Fruit fly (Drosophila melanogaster) ovary, adult (tissue): Measurements from ENCODE around the gene CG5913.

ENCODE experiments used
- CG17801 ChIP-seq: fragments of 200-800 bp; optimal IDR thresholded peaks from 2 replicates; lab custom pipeline; 2019; ENCODE audit warnings: missing biosample characterization, mild to moderate bottlenecking, missing genetic modification characterization, moderate library complexity; ENCODE audit not compliant: partially characterized antibody

The CG5913 gene

dm6 chr3R:25893272-25893671, at the start of gene CG5913:
Gene CG5913, plus strand, starts transcription at chr3R:25893495.
- TF ChIP-seq CG17801 = peak; percentile 25

dm6 chr3R:25851224-25851682, 42.0 kb upstream of the CG5913 start, which contains the start of the genes CG14545 and CG5886:
Gene CG14545, minus strand, starts transcription at chr3R:25851291.
Gene CG5886, plus strand, starts transcription at chr3R:25851632.
- no peak for TF ChIP-seq CG17801

- no peak for TF ChIP-seq CG17801
These were observed 38.5 kb upstream of the CG5913 start for dm6 chr3R:25854825-25855224.

dm6 chr3R:25855594-25856305, 37.5 kb upstream of the CG5913 start, which contains the start of gene CG5890:
Gene CG5890, plus strand, starts transcription at chr3R:25856154.
- no peak for TF ChIP-seq CG17801

DNA sequence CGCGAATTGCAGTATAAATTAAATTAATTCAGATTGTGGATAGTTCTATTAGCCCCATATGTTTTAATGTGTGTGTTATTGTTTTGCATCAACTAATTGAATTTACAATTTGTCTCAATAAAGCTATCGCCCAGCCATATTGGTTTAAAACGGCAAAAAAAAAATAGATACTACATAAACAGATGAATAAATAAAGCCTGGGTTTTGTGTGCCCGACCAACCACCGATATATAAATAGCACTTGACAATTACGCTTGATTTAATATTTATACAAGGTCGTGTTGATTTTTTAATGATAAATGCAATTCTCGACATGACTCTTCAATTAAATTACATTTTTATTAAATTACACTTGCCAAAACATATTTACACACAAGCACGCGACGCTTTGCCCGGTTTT, 22.9 kb upstream of the CG5913 start:
- TF ChIP-seq CG17801 = no peak

DNA sequence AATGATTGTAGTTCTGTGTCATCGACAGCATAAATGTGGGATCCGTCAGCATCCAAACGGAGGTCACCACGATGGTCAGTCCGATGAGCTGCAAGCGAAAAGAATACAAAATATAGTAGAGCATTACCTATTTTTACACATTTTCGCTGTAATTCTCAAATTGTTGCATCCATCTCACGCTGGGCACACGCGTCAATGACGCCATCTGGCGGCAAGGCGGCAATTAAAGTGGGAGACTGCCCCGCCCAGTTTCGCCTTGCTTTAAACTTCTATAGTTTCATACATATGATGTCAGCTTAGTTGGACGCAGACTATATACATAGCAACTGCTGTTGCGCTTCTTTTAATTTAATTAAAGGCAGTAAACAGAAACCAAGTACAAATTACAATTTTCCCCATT, 16.7 kb upstream of the CG5913 start:
- no peak for TF ChIP-seq CG17801

DNA sequence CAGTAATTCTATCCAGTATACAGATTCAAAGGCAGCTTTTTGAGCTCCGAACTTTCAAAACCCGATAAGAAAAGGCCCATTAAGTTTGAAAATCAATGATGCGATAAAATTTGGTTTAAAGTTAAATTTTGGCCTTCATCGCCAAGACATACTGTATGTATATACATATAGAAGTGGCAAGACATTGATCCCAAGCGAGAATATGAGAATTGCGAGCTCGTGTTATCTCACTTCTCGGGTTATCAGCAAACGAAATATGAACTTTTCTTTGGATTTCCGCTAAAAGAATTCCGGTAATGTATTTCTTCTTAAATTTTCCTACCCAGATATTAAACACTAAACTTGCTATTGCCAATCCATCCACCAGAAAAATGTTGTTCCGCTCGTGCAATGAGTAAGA, 16.2 kb upstream of the CG5913 start:
- no peak for TF ChIP-seq CG17801

dm6 chr3R:25879324-25879766, 13.9 kb upstream of the CG5913 start:
- TF ChIP-seq CG17801 = no peak

DNA sequence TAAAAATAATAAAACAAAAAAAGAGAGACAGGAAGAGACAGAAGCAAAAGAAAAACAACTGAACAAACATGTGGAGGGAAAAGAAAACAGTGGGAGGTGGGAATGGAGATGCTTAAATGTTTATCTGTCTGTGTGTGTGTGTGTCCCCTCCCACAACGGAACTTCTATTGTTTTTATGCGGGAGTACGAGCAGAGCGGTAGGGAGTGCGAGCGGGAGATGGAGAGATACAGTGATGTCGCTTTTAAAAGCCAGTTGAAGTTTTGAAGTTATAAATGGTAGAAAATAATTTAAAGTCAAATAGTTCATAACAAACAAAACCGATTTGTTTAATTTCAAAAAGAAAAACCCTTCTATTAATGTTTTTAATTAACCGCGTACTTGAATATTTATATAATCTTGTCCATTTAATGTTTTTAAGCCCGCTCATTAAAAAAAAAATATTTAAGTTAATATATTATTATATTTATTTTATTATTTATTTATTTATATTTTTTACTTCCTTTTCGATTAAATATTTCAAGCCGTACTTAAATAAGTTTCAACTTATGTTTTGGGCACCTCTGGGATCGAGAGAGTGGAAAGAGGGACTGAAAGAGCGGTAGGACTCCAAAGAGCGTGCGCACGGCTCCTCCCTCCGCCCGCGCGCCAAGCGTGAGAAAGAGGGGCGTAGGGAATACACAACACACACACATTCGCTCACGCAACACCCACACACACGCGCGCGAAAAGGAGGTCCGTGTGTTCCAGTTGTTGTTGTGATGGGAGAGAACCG, 12.9 kb upstream of the CG5913 start:
- TF ChIP-seq CG17801 = peak; percentile 4

dm6 chr3R:25880971-25881809, 12.1 kb upstream of the CG5913 start, which contains the start of gene Tsp96F:
Gene Tsp96F, minus strand, starts transcription at chr3R:25881427.
- no peak for TF ChIP-seq CG17801

DNA sequence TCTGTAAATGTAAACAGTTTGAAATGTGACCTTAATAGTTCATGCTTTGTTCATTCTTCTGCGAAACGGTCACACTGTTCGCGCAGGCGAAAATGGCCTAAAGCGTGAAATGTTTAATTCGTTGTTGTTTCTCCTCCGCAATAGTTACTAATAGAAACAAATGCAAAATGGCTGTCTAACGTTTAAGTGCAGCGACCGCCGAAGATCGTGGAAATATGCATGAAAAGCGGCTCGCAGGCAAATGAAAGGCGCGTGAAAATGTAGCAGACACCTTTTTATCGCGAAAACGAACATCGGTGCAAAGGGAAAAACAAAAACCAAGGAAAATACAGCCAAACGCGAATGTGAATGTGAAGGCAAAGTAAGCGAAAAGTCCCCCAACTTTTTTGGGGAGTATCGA, 11.4 kb upstream of the CG5913 start, which contains the start of gene SppL:
SppL (plus strand) TSS at position 70 of the 400 bp plus-strand sequence.
- TF ChIP-seq CG17801 = no peak

DNA sequence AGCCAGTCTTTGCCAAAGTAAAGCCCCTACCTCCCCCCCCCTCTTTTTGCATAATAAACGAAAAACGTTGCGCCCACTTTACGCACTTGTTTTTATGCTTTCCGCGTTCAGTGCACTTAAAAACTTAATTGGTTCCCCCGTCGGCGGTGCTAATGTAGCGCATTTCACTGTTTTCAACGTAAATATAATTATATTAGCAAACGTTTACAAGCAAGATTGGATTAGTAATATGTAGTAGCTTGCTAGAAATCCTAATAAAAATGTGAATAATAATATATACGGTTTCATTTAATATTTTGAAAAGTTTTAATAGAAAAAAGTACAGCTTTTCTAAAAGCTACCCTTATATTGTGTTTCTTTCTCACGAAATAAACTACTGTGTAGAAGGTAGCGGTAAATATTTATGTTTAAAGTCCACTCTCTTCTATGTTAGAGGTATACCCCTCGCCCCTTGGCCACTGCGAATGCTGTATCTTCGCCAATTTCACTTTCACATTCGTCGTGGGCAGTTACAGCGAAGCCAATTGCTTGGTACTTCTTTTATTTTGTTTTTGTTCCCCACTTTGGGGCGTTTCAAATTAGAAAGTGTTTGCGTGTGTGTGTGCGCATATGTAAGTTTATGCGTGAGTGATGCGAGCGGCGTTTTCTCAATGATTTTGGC, 10.6 kb upstream of the CG5913 start:
- peak; percentile 61 for TF ChIP-seq CG17801

DNA sequence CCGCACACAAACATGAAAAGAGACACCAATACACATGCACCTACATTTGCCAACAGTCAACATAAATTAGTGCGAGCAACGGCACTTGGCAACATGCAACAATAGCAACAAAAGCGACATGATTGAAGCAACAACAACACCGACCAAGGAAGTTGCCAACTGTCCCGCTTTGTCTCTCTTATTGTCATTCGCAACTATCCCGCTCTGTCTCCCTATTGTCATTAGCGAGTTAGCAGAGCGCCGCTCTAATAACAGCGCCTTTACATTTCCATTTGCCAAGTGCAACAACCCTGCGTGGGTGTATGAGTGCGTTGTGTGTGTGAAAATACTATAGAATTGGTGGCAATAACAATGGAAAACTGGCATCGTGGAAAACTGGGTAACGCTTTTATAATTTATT, 9.4 kb upstream of the CG5913 start:
- no peak for TF ChIP-seq CG17801

DNA sequence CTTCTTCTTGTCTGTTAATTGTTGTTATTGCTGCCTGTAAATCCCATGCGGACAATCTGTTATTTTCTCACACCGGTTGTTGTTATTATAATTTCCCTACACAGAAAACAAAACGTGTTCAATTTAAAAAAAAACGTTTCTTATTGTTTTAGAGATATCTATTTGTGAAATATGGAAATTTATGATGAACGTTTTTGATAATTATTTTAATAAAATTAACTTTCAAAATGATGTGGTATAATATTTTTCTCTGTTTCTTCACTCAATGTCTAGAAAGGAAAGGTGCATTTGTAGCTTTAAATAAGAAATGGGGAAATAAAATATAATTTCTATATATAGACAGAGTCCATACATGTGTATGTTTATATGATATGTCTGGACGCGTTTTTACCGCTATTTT, 9.0 kb upstream of the CG5913 start:
- TF ChIP-seq CG17801 = peak; percentile 21

- no peak for TF ChIP-seq CG17801
These were observed 8.2 kb upstream of the CG5913 start for dm6 chr3R:25885136-25885535.
